Worm (Caenorhabditis elegans) whole organism, young adult: ENCODE measurements around the gene str-146.

ENCODE experiments used
- K11D2.4 ChIP-seq: fragments of 200-800 bp; sonication (Bioruptor generic); IDR thresholded peaks from 2 replicates; pipeline ENCODE4 v1.3.6; 2022; ENCODE audit warnings: missing genetic modification reagents, missing genetic modification characterization, missing compliant biosample characterization
- ama-1 ChIP-seq, 3 experiments: fragments of 150-350 bp in 1 of 3; sonication (generic microtip) in 2 of 3; optimal IDR thresholded peaks; 2 replicates each; lab custom pipeline; 2014 to 2018; ENCODE audit warnings: missing biosample characterization in 2 of 3, missing genetic modification characterization in 2 of 3, missing genetic modification reagents in 2 of 3
- cebp-2 ChIP-seq: fragments of 200-800 bp; sonication (Bioruptor generic); IDR thresholded peaks from 2 replicates; pipeline ENCODE4 v1.3.6; 2022; ENCODE audit warnings: missing genetic modification characterization, missing compliant biosample characterization
- ceh-100 ChIP-seq: fragments of 200-800 bp; sonication (Bioruptor generic); IDR thresholded peaks from 2 replicates; pipeline ENCODE4 v1.3.6; 2022; ENCODE audit warnings: missing genetic modification reagents, missing genetic modification characterization, missing compliant biosample characterization
- nhr-90 ChIP-seq: sonication (generic microtip); optimal IDR thresholded peaks from 2 replicates; lab custom pipeline; 2016; ENCODE audit warnings: missing genotype, mild to moderate bottlenecking, missing genetic modification characterization, missing compliant biosample characterization
- snpc-4 ChIP-seq, 5 experiments: fragments of 150-350 bp in 1 of 5; sonication (generic microtip) in 4 of 5; optimal IDR thresholded peaks; 2 replicates each; lab custom pipeline; 2014 to 2018; ENCODE audit warnings: missing genetic modification characterization in 5 of 5, missing biosample characterization in 3 of 5, antibody characterized with exemption in 2 of 5, mild to moderate bottlenecking in 2 of 5, missing compliant biosample characterization in 2 of 5, missing genotype in 2 of 5, moderate library complexity in 2 of 5, missing genetic modification reagents in 1 of 5
- unc-62 ChIP-seq: fragments of 150-350 bp; optimal IDR thresholded peaks from 2 replicates; lab custom pipeline; 2014; ENCODE audit warnings: missing biosample characterization, missing genetic modification reagents, missing genetic modification characterization

ce11 chrV:8054130-8054529 is 41.1 kb downstream of the str-146 start, which contains the start of gene ZC513.2:
- TF ChIP-seq ama-1 (optimal IDR thresholded peaks at IDR 0.05; lab: Kevin White, UChicago) (no peak), ama-1 (GFP tag; optimal IDR thresholded peaks at IDR 0.05; lab: Kevin White, UChicago) (no peak), cebp-2 (GFP tag; lab: Robert Waterston, UW) (no peak), K11D2.4 (no peak), unc-62 (GFP tag; lab: Kevin White, UChicago) (no peak), ceh-100 (no peak), nhr-90 (no peak), snpc-4 (GFP tag; optimal IDR thresholded peaks at IDR 0.05; lab: Kevin White, UChicago) (no peak), snpc-4 (tag; optimal IDR thresholded peaks at IDR 0.05; lab: Kevin White, UChicago) (no peak)
